Worm (Caenorhabditis elegans): ENCODE data around the gene F01F1.15.

DNA sequence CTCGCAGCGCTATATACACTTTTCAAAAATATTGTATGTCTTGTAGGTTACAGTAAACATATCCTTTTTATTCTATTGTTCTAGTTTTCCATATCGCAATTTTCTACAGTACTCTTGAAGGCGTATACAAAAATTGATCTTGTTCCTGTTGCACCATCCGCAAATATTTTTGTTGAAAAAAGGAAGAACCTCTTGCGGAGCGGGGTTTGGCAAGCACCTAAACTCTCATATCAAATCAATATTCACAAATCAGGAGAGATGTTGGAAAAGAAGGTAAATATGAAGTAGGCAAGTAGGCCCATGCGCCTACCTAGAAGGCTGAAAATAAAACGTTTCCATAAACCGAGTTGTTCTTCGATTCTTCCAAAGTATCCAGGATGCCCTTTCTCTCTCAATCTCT, 14.7 kb upstream of the F01F1.15 start, which contains the start of gene C28H8.5:
- no peak for TF ChIP-seq tra-4 (tag; optimal IDR thresholded peaks at IDR 0.05)
- no peak for TF ChIP-seq hmbx-1 (tag; optimal IDR thresholded peaks at IDR 0.05)
